Fruit fly (Drosophila melanogaster) whole organism, embryonic: ENCODE measurements around the gene Mrgn1.

Experiments used
- Ada2b ChIP-seq: fragments of 200-800 bp; sonication (Bioruptor generic); IDR thresholded peaks from 2 replicates; pipeline ENCODE4 v1.3.6; 2022; ENCODE audit warnings: missing biosample characterization, missing genetic modification characterization
- Bteb2 ChIP-seq: fragments of 200-800 bp; sonication (Bioruptor generic); optimal IDR thresholded peaks from 2 replicates; lab custom pipeline; 2016; ENCODE audit warnings: missing biosample characterization, missing genetic modification characterization
- CG11456 ChIP-seq: fragments of 200-800 bp; sonication (Bioruptor generic); IDR thresholded peaks from 3 replicates; pipeline ENCODE4 v1.3.6; 2022; ENCODE audit warnings: missing biosample characterization, missing genetic modification characterization
- CG11504 ChIP-seq: fragments of 200-800 bp; sonication (Bioruptor generic); optimal IDR thresholded peaks from 3 replicates; lab custom pipeline; 2019; ENCODE audit warnings: missing biosample characterization, mild to moderate bottlenecking, missing genetic modification characterization, moderate library complexity
- CG12942 ChIP-seq: fragments of 200-800 bp; sonication (Bioruptor generic); optimal IDR thresholded peaks from 3 replicates; lab custom pipeline; 2016; ENCODE audit warnings: missing biosample characterization, missing genetic modification characterization
- CG13894 ChIP-seq: fragments of 200-800 bp; sonication (Bioruptor generic); optimal IDR thresholded peaks from 3 replicates; lab custom pipeline; 2018; ENCODE audit warnings: missing biosample characterization, mild to moderate bottlenecking, missing genetic modification characterization, moderate library complexity
- CG14667 ChIP-seq: fragments of 200-800 bp; sonication (Bioruptor generic); IDR thresholded peaks from 2 replicates; pipeline ENCODE4 v1.3.6; 2022; ENCODE audit warnings: missing biosample characterization, missing genetic modification characterization
- CG15073 ChIP-seq: fragments of 200-800 bp; sonication (Bioruptor generic); optimal IDR thresholded peaks from 2 replicates; lab custom pipeline; 2016; ENCODE audit warnings: missing biosample characterization, missing genetic modification characterization
- CG15269 ChIP-seq: fragments of 200-800 bp; sonication (Bioruptor generic); optimal IDR thresholded peaks from 2 replicates; lab custom pipeline; 2018; ENCODE audit warnings: missing biosample characterization, mild to moderate bottlenecking, missing genetic modification characterization, moderate library complexity
- CG32532 ChIP-seq: fragments of 200-800 bp; sonication (Bioruptor generic); IDR thresholded peaks from 2 replicates; pipeline ENCODE4 v1.3.6; 2022; ENCODE audit warnings: missing biosample characterization, missing genetic modification characterization
- CG4730 ChIP-seq: fragments of 200-800 bp; sonication (Bioruptor generic); IDR thresholded peaks from 2 replicates; pipeline ENCODE4 v1.3.6; 2022; ENCODE audit warnings: missing biosample characterization, missing genetic modification characterization
- CG8478 ChIP-seq: fragments of >200 bp; optimal IDR thresholded peaks from 2 replicates; lab custom pipeline; 2018
- CG9817 ChIP-seq: fragments of 200-800 bp; sonication (Bioruptor generic); optimal IDR thresholded peaks from 2 replicates; lab custom pipeline; 2018; ENCODE audit warnings: missing biosample characterization, mild to moderate bottlenecking, missing genetic modification characterization, moderate library complexity
- Dip3 ChIP-seq: fragments of 200-800 bp; sonication (Bioruptor generic); optimal IDR thresholded peaks from 3 replicates; lab custom pipeline; 2016; ENCODE audit warnings: missing biosample characterization, missing genetic modification characterization
- Doc3 ChIP-seq: fragments of 200-800 bp; sonication (Bioruptor generic); IDR thresholded peaks from 3 replicates; pipeline ENCODE4 v1.3.6; 2022; ENCODE audit warnings: missing biosample characterization, missing genetic modification characterization; ENCODE audit not compliant: partially characterized antibody
- Dp ChIP-seq: fragments of 200-800 bp; sonication (Bioruptor generic); optimal IDR thresholded peaks from 2 replicates; lab custom pipeline; 2018; ENCODE audit warnings: missing biosample characterization, mild to moderate bottlenecking, missing genetic modification characterization, moderate library complexity
- Drgx ChIP-seq: fragments of 200-800 bp; sonication (Bioruptor generic); IDR thresholded peaks from 2 replicates; pipeline ENCODE4 v1.3.6; 2022; ENCODE audit warnings: missing biosample characterization, missing genetic modification characterization
- E2f1 ChIP-seq: fragments of 200-800 bp; sonication (Bioruptor generic); IDR thresholded peaks from 2 replicates; pipeline ENCODE4 v1.3.6; 2022; ENCODE audit warnings: missing biosample characterization, missing genetic modification characterization
- HHEX ChIP-seq: fragments of 200-800 bp; sonication (Bioruptor generic); optimal IDR thresholded peaks from 3 replicates; lab custom pipeline; 2017; ENCODE audit warnings: missing biosample characterization, mild to moderate bottlenecking, missing genetic modification characterization, missing genetic modification reagents
- HmgD ChIP-seq: fragments of 200-800 bp; sonication (Bioruptor generic); optimal IDR thresholded peaks from 3 replicates; lab custom pipeline; 2016; ENCODE audit warnings: missing biosample characterization, missing genetic modification characterization
- Jarid2 ChIP-seq: fragments of 200-800 bp; sonication (Bioruptor generic); optimal IDR thresholded peaks from 3 replicates; lab custom pipeline; 2017; ENCODE audit warnings: mild to moderate bottlenecking, missing biosample characterization, missing genetic modification reagents, missing genetic modification characterization
- Max ChIP-seq: fragments of 200-800 bp; sonication (Bioruptor generic); optimal IDR thresholded peaks from 2 replicates; lab custom pipeline; 2016; ENCODE audit warnings: missing biosample characterization, mild to moderate bottlenecking, missing genetic modification characterization
- Neu2 ChIP-seq: fragments of 200-800 bp; sonication (Bioruptor generic); optimal IDR thresholded peaks from 3 replicates; lab custom pipeline; 2016; ENCODE audit warnings: missing biosample characterization, missing genetic modification characterization, borderline replicate concordance
- Pdp1 ChIP-seq, 2 experiments: fragments of 200-800 bp; sonication (Bioruptor generic); optimal IDR thresholded peaks; 3 replicates each; lab custom pipeline; 2016; ENCODE audit warnings: missing biosample characterization in 2 of 2, missing genetic modification characterization in 2 of 2, mild to moderate bottlenecking in 1 of 2, moderate library complexity in 1 of 2
- Poxn ChIP-seq: fragments of 200-800 bp; sonication (Bioruptor generic); IDR thresholded peaks from 2 replicates; pipeline ENCODE4 v1.3.6; 2022; ENCODE audit warnings: missing biosample characterization, missing genetic modification characterization
- Sox102F ChIP-seq: fragments of 200-800 bp; sonication (Bioruptor generic); optimal IDR thresholded peaks from 2 replicates; lab custom pipeline; 2018; ENCODE audit warnings: missing biosample characterization, mild to moderate bottlenecking, missing genetic modification characterization, moderate library complexity
- Sry-β ChIP-seq: fragments of 200-800 bp; sonication (Bioruptor generic); optimal IDR thresholded peaks from 2 replicates; lab custom pipeline; 2018; ENCODE audit warnings: missing biosample characterization, mild to moderate bottlenecking, missing genetic modification characterization, moderate library complexity
- Stat92E ChIP-seq, 3 experiments: fragments of >200 bp in 2 of 3; fragments of 200-800 bp in 1 of 3; sonication (Bioruptor generic) in 1 of 3; optimal IDR thresholded peaks; 2 replicates each; lab custom pipeline; 2017 to 2019; ENCODE audit warnings: missing biosample characterization in 3 of 3, missing genetic modification characterization in 3 of 3, mild to moderate bottlenecking in 1 of 3, moderate library complexity in 1 of 3
- Trl ChIP-seq, 3 experiments: fragments of >200 bp in 2 of 3; fragments of 200-800 bp in 1 of 3; sonication (Bioruptor generic) in 1 of 3; optimal IDR thresholded peaks; 2 replicates in 1 of 3; 3 replicates in 2 of 3; lab custom pipeline; 2016 to 2017; ENCODE audit warnings: missing biosample characterization in 1 of 3, missing genetic modification characterization in 1 of 3
- ab ChIP-seq: fragments of 200-800 bp; sonication (Bioruptor generic); optimal IDR thresholded peaks from 2 replicates; lab custom pipeline; 2016; ENCODE audit warnings: missing biosample characterization, missing genetic modification characterization
- ash1 ChIP-seq: fragments of 200-800 bp; sonication (Bioruptor generic); optimal IDR thresholded peaks from 2 replicates; lab custom pipeline; 2018; ENCODE audit warnings: missing biosample characterization, mild to moderate bottlenecking, missing genetic modification characterization
- bab2 ChIP-seq: fragments of 200-800 bp; sonication (Bioruptor generic); optimal IDR thresholded peaks from 2 replicates; lab custom pipeline; 2016; ENCODE audit warnings: missing biosample characterization, missing genetic modification characterization
- bcd ChIP-seq: fragments of 200-800 bp; sonication (Bioruptor generic); optimal IDR thresholded peaks from 2 replicates; lab custom pipeline; 2017; ENCODE audit warnings: missing biosample characterization, mild to moderate bottlenecking, missing genetic modification characterization
- cato ChIP-seq: fragments of 200-800 bp; sonication (Bioruptor generic); optimal IDR thresholded peaks from 2 replicates; lab custom pipeline; 2016; ENCODE audit warnings: missing biosample characterization, missing genetic modification characterization, borderline replicate concordance
- crc ChIP-seq: fragments of 200-800 bp; sonication (Bioruptor generic); optimal IDR thresholded peaks from 2 replicates; lab custom pipeline; 2016; ENCODE audit warnings: missing biosample characterization, missing genetic modification characterization
- crp ChIP-seq, 2 experiments: fragments of 200-800 bp; sonication (Bioruptor generic); optimal IDR thresholded peaks; 2 replicates in 1 of 2; 3 replicates in 1 of 2; lab custom pipeline; 2017; ENCODE audit warnings: missing biosample characterization in 2 of 2, missing genetic modification characterization in 2 of 2, mild to moderate bottlenecking in 1 of 2, moderate library complexity in 1 of 2
- dmrt99B ChIP-seq: fragments of 200-800 bp; sonication (Bioruptor generic); optimal IDR thresholded peaks from 2 replicates; lab custom pipeline; 2018; ENCODE audit warnings: missing biosample characterization, mild to moderate bottlenecking, missing genetic modification characterization, moderate library complexity
- esg ChIP-seq: fragments of 200-800 bp; sonication (Bioruptor generic); conservative IDR thresholded peaks from 2 replicates; pipeline ENCODE4 v1.3.6; 2022; ENCODE audit warnings: missing biosample characterization, missing genetic modification characterization
- fd102C ChIP-seq: fragments of 200-800 bp; sonication (Bioruptor generic); optimal IDR thresholded peaks from 2 replicates; lab custom pipeline; 2018; ENCODE audit warnings: missing biosample characterization, mild to moderate bottlenecking, missing genetic modification characterization, moderate library complexity
- mam ChIP-seq: fragments of 200-800 bp; sonication (Bioruptor generic); optimal IDR thresholded peaks from 3 replicates; lab custom pipeline; 2016; ENCODE audit warnings: missing biosample characterization, missing genetic modification characterization
- mirr ChIP-seq: fragments of 200-800 bp; sonication (Bioruptor generic); optimal IDR thresholded peaks from 3 replicates; lab custom pipeline; 2018; ENCODE audit warnings: missing biosample characterization, mild to moderate bottlenecking, missing genetic modification characterization
- nau ChIP-seq: fragments of 200-800 bp; sonication (Bioruptor generic); optimal IDR thresholded peaks from 3 replicates; lab custom pipeline; 2017; ENCODE audit warnings: missing biosample characterization, mild to moderate bottlenecking, missing genetic modification characterization, missing genetic modification reagents
- p53 ChIP-seq: fragments of 200-800 bp; sonication (Bioruptor generic); optimal IDR thresholded peaks from 2 replicates; lab custom pipeline; 2016; ENCODE audit warnings: missing biosample characterization, missing genetic modification characterization
- slbo ChIP-seq: fragments of 200-800 bp; sonication (Bioruptor generic); IDR thresholded peaks from 2 replicates; pipeline ENCODE4 v1.3.6; 2022; ENCODE audit warnings: missing biosample characterization, missing genetic modification characterization
- sna ChIP-seq: fragments of 200-800 bp; sonication (Bioruptor generic); IDR thresholded peaks from 2 replicates; pipeline ENCODE4 v1.3.6; 2022; ENCODE audit warnings: missing biosample characterization, missing genetic modification characterization; ENCODE audit not compliant: partially characterized antibody
- sob ChIP-seq: fragments of 200-800 bp; sonication (Bioruptor generic); IDR thresholded peaks from 2 replicates; pipeline ENCODE4 v1.3.6; 2022; ENCODE audit warnings: missing biosample characterization, missing genetic modification characterization
- sqz ChIP-seq: fragments of 200-800 bp; sonication (Bioruptor generic); optimal IDR thresholded peaks from 3 replicates; lab custom pipeline; 2018; ENCODE audit warnings: missing biosample characterization, mild to moderate bottlenecking, missing genetic modification characterization
- sr ChIP-seq: fragments of 200-800 bp; sonication (Bioruptor generic); IDR thresholded peaks from 3 replicates; pipeline ENCODE4 v1.3.6; 2022; ENCODE audit warnings: missing biosample characterization, missing genetic modification characterization
- yki ChIP-seq: fragments of >200 bp; optimal IDR thresholded peaks from 3 replicates; lab custom pipeline; 2018

The Mrgn1 gene

dm6 chrX:13698717-13699427 is 22.9 kb downstream of the Mrgn1 start:
- TF ChIP-seq Poxn (GFP tag; lab: Robert Waterston, UW) = no peak
- peak; percentile 5 for TF ChIP-seq Sox102F (GFP tag; lab: Kevin White, UChicago)
- TF ChIP-seq CG9817 (tag; lab: Kevin White, UChicago) = no peak
- no peak for TF ChIP-seq crc (GFP tag; lab: Kevin White, UChicago)
- no peak for TF ChIP-seq HHEX (GFP tag; lab: Kevin White, UChicago)
- peak; percentile 23 for TF ChIP-seq CG15269
- TF ChIP-seq bab2 (GFP tag; lab: Kevin White, UChicago) = no peak
- TF ChIP-seq CG8478 = no peak
- TF ChIP-seq Ada2b (GFP tag; lab: Robert Waterston, UW) = no peak
- no peak for TF ChIP-seq fd102C (GFP tag; lab: Kevin White, UChicago)
- TF ChIP-seq dmrt99B (tag; lab: Kevin White, UChicago) = peak; percentile 1
- no peak for TF ChIP-seq esg (GFP tag; lab: Robert Waterston, UW)
- peak; percentile 84 for TF ChIP-seq sr (GFP tag; lab: Robert Waterston, UW)
- no peak for TF ChIP-seq Bteb2 (GFP tag; lab: Kevin White, UChicago)
- no peak for TF ChIP-seq cato (GFP tag; lab: Kevin White, UChicago)
- TF ChIP-seq ash1 (GFP tag; lab: Kevin White, UChicago) = no peak
- TF ChIP-seq Trl (optimal IDR thresholded peaks at IDR 0.05; lab: Kevin White, UChicago) = peak in 1 of 2 experiments; percentile 2
- no peak for TF ChIP-seq Trl (GFP tag; optimal IDR thresholded peaks at IDR 0.05; lab: Kevin White, UChicago)
- no peak for TF ChIP-seq Jarid2 (GFP tag; lab: Kevin White, UChicago)
- no peak for TF ChIP-seq sqz (GFP tag; lab: Kevin White, UChicago)
- TF ChIP-seq crp (GFP tag; optimal IDR thresholded peaks at IDR 0.05; lab: Kevin White, UChicago) = no peak
- peak; percentile 19 for TF ChIP-seq nau
- TF ChIP-seq Neu2 (GFP tag; lab: Kevin White, UChicago) = no peak
- TF ChIP-seq CG4730 (GFP tag; lab: Robert Waterston, UW) = no peak
- no peak for TF ChIP-seq slbo (GFP tag; lab: Robert Waterston, UW)
- TF ChIP-seq sna (GFP tag; lab: Robert Waterston, UW) = no peak
- no peak for TF ChIP-seq bcd (GFP tag; lab: Kevin White, UChicago)
- no peak for TF ChIP-seq CG14667
- TF ChIP-seq CG11504 = peak; percentile 26
- TF ChIP-seq p53 (GFP tag; lab: Kevin White, UChicago) = no peak
- no peak for TF ChIP-seq mirr (GFP tag; lab: Kevin White, UChicago)
- TF ChIP-seq Sry-β (GFP tag; lab: Kevin White, UChicago) = no peak
- 0 out of 2 replicates have a peak, but pooled peaks have one; percentile 14 for TF ChIP-seq sob
- no peak for TF ChIP-seq ab (GFP tag; lab: Kevin White, UChicago)
- no peak for TF ChIP-seq Stat92E (GFP tag; optimal IDR thresholded peaks at IDR 0.05; lab: Kevin White, UChicago)
- TF ChIP-seq CG32532 (GFP tag; lab: Robert Waterston, UW) = no peak
- TF ChIP-seq Dip3 (GFP tag; lab: Kevin White, UChicago) = no peak
- TF ChIP-seq Drgx (GFP tag; lab: Robert Waterston, UW) = peak; percentile 65
- TF ChIP-seq Doc3 (GFP tag; lab: Robert Waterston, UW) = no peak
- no peak for TF ChIP-seq CG11456
- TF ChIP-seq Pdp1 (GFP tag; optimal IDR thresholded peaks at IDR 0.05; lab: Kevin White, UChicago) = peak in 1 of 2 experiments; percentile 82
- no peak for TF ChIP-seq E2f1
- no peak for TF ChIP-seq CG13894 (tag; lab: Kevin White, UChicago)
- TF ChIP-seq Max (GFP tag; lab: Kevin White, UChicago) = no peak
- TF ChIP-seq mam = no peak
- no peak for TF ChIP-seq Dp (GFP tag; lab: Kevin White, UChicago)
- no peak for TF ChIP-seq yki (lab: Kevin White, UChicago)
- TF ChIP-seq HmgD (GFP tag; lab: Kevin White, UChicago) = no peak
- no peak for TF ChIP-seq CG12942 (GFP tag; lab: Kevin White, UChicago)
- TF ChIP-seq CG15073 (GFP tag; lab: Kevin White, UChicago) = no peak
